Worm (Caenorhabditis elegans) whole organism, L2 larva: Measurements from ENCODE around the gene F57C7.4.

Experiments used
- C34F6.9 ChIP-seq: fragments of 150-350 bp; optimal IDR thresholded peaks from 2 replicates; lab custom pipeline; 2014; ENCODE audit warnings: missing biosample characterization, missing genetic modification characterization
- F13H6.1 ChIP-seq: sonication (generic microtip); optimal IDR thresholded peaks from 2 replicates; lab custom pipeline; 2016; ENCODE audit warnings: missing genetic modification characterization, missing compliant biosample characterization
- R02D3.7 ChIP-seq: fragments of 150-350 bp; optimal IDR thresholded peaks from 2 replicates; lab custom pipeline; 2014; ENCODE audit warnings: missing biosample characterization, missing genetic modification characterization
- Y55F3AM.14 ChIP-seq: fragments of 200-800 bp; sonication (Bioruptor generic); optimal IDR thresholded peaks from 2 replicates; lab custom pipeline; 2018; ENCODE audit warnings: mild to moderate bottlenecking, missing genetic modification characterization, missing compliant biosample characterization
- alr-1 ChIP-seq: fragments of 150-350 bp; optimal IDR thresholded peaks from 2 replicates; lab custom pipeline; 2014; ENCODE audit warnings: missing biosample characterization, missing genetic modification characterization
- aly-2 ChIP-seq: fragments of 150-350 bp; optimal IDR thresholded peaks from 2 replicates; lab custom pipeline; 2014; ENCODE audit warnings: missing biosample characterization, missing genetic modification characterization
- ama-1 ChIP-seq: fragments of 150-350 bp; optimal IDR thresholded peaks from 2 replicates; lab custom pipeline; 2018; ENCODE audit warnings: inconsistent platforms
- blmp-1 ChIP-seq: sonication (generic microtip); optimal IDR thresholded peaks from 2 replicates; lab custom pipeline; 2017; ENCODE audit warnings: missing genetic modification characterization, mild to moderate bottlenecking, missing compliant biosample characterization, antibody characterized with exemption, moderate library complexity; ENCODE audit not compliant: insufficient read depth
- ceh-82 ChIP-seq: fragments of 150-350 bp; optimal IDR thresholded peaks from 2 replicates; lab custom pipeline; 2014; ENCODE audit warnings: missing biosample characterization, missing genetic modification characterization
- crh-2 ChIP-seq: sonication (generic microtip); optimal IDR thresholded peaks from 2 replicates; lab custom pipeline; 2017; ENCODE audit warnings: missing biosample characterization, missing genetic modification characterization
- egl-27 ChIP-seq: sonication (generic microtip); optimal IDR thresholded peaks from 3 replicates; lab custom pipeline; 2017; ENCODE audit warnings: missing biosample characterization, missing genetic modification reagents, missing genetic modification characterization
- elt-1 ChIP-seq: fragments of 150-350 bp; optimal IDR thresholded peaks from 2 replicates; lab custom pipeline; 2014; ENCODE audit warnings: missing biosample characterization, missing genetic modification characterization
- fos-1 ChIP-seq: fragments of 150-350 bp; optimal IDR thresholded peaks from 2 replicates; lab custom pipeline; 2014; ENCODE audit warnings: missing biosample characterization, missing genetic modification characterization
- gmeb-1 ChIP-seq: fragments of 150-350 bp; optimal IDR thresholded peaks from 2 replicates; lab custom pipeline; 2014; ENCODE audit warnings: missing biosample characterization, missing genetic modification characterization
- lin-11 ChIP-seq: fragments of 150-350 bp; sonication (generic microtip); optimal IDR thresholded peaks from 2 replicates; lab custom pipeline; 2014; ENCODE audit warnings: missing biosample characterization, missing genetic modification characterization, inconsistent platforms, mixed read lengths
- lin-13 ChIP-seq: fragments of 150-350 bp; optimal IDR thresholded peaks from 2 replicates; lab custom pipeline; 2014; ENCODE audit warnings: missing biosample characterization, missing genetic modification reagents, missing genetic modification characterization
- lin-39 ChIP-seq: fragments of 150-350 bp; optimal IDR thresholded peaks from 2 replicates; lab custom pipeline; 2014; ENCODE audit warnings: missing biosample characterization, missing genetic modification reagents, missing genetic modification characterization
- lsy-2 ChIP-seq, 2 experiments: fragments of 150-350 bp in 1 of 2; sonication (generic microtip) in 1 of 2; optimal IDR thresholded peaks; 2 replicates each; lab custom pipeline; 2014 to 2017; ENCODE audit warnings: missing biosample characterization in 2 of 2, missing genetic modification characterization in 2 of 2
- mab-5 ChIP-seq: fragments of 150-350 bp; optimal IDR thresholded peaks from 2 replicates; lab custom pipeline; 2014; ENCODE audit warnings: missing biosample characterization, missing genetic modification characterization
- mdl-1 ChIP-seq, 2 experiments: fragments of 150-350 bp in 1 of 2; sonication (generic microtip) in 1 of 2; optimal IDR thresholded peaks; 2 replicates each; lab custom pipeline; 2017; ENCODE audit warnings: missing biosample characterization in 2 of 2, missing genetic modification characterization in 2 of 2
- nhr-11 ChIP-seq: fragments of 150-350 bp; optimal IDR thresholded peaks from 2 replicates; lab custom pipeline; 2014; ENCODE audit warnings: missing biosample characterization, missing genetic modification characterization
- nhr-12 ChIP-seq: fragments of 150-350 bp; optimal IDR thresholded peaks from 2 replicates; lab custom pipeline; 2014; ENCODE audit warnings: missing biosample characterization, missing genetic modification characterization
- nhr-129 ChIP-seq: fragments of 150-350 bp; optimal IDR thresholded peaks from 2 replicates; lab custom pipeline; 2014; ENCODE audit warnings: missing biosample characterization, missing genetic modification characterization
- nhr-21 ChIP-seq: fragments of 150-350 bp; optimal IDR thresholded peaks from 2 replicates; lab custom pipeline; 2014; ENCODE audit warnings: missing biosample characterization, missing genetic modification characterization
- nhr-23 ChIP-seq: fragments of 150-350 bp; optimal IDR thresholded peaks from 2 replicates; lab custom pipeline; 2014; ENCODE audit warnings: missing biosample characterization, missing genetic modification reagents, missing genetic modification characterization
- nhr-237 ChIP-seq: fragments of 150-350 bp; optimal IDR thresholded peaks from 2 replicates; lab custom pipeline; 2014; ENCODE audit warnings: missing biosample characterization, missing genetic modification characterization
- nhr-25 ChIP-seq: fragments of 150-350 bp; sonication (generic microtip); optimal IDR thresholded peaks from 3 replicates; lab custom pipeline; 2014; ENCODE audit warnings: missing biosample characterization, missing genetic modification characterization
- nhr-6 ChIP-seq: fragments of 150-350 bp; optimal IDR thresholded peaks from 2 replicates; lab custom pipeline; 2014; ENCODE audit warnings: missing biosample characterization, missing genetic modification characterization
- nhr-77 ChIP-seq: fragments of 150-350 bp; optimal IDR thresholded peaks from 2 replicates; lab custom pipeline; 2014; ENCODE audit warnings: missing biosample characterization, missing genetic modification characterization
- peb-1 ChIP-seq: fragments of 150-350 bp; optimal IDR thresholded peaks from 2 replicates; lab custom pipeline; 2014; ENCODE audit warnings: missing biosample characterization, missing genetic modification characterization
- sem-4 ChIP-seq: fragments of 150-350 bp; optimal IDR thresholded peaks from 2 replicates; lab custom pipeline; 2014; ENCODE audit warnings: missing biosample characterization, missing genetic modification reagents, missing genetic modification characterization
- skn-1 ChIP-seq: sonication (generic microtip); optimal IDR thresholded peaks from 2 replicates; lab custom pipeline; 2017; ENCODE audit warnings: missing biosample characterization, missing genetic modification characterization
- sma-3 ChIP-seq: sonication (generic microtip); optimal IDR thresholded peaks from 2 replicates; lab custom pipeline; 2016; ENCODE audit warnings: missing genetic modification reagents, missing genetic modification characterization, missing compliant biosample characterization
- sma-9 ChIP-seq, 2 experiments: fragments of 150-350 bp in 1 of 2; sonication (generic microtip) in 1 of 2; optimal IDR thresholded peaks; 2 replicates each; lab custom pipeline; 2014 to 2016; ENCODE audit warnings: missing genetic modification characterization in 2 of 2, mild to moderate bottlenecking in 1 of 2, missing biosample characterization in 1 of 2, missing compliant biosample characterization in 1 of 2, missing genetic modification reagents in 1 of 2, moderate library complexity in 1 of 2
- snpc-4 ChIP-seq: fragments of 150-350 bp; optimal IDR thresholded peaks from 2 replicates; lab custom pipeline; 2014; ENCODE audit warnings: missing biosample characterization, missing genetic modification characterization
- zag-1 ChIP-seq: fragments of 150-350 bp; optimal IDR thresholded peaks from 2 replicates; lab custom pipeline; 2014; ENCODE audit warnings: missing biosample characterization, missing genetic modification characterization
- ztf-1 ChIP-seq: fragments of 200-800 bp; sonication (Bioruptor generic); conservative IDR thresholded peaks from 2 replicates; pipeline ENCODE4 v1.3.6; 2022; ENCODE audit warnings: missing genetic modification characterization, missing compliant biosample characterization
- ztf-11 ChIP-seq: sonication (generic microtip); optimal IDR thresholded peaks from 2 replicates; lab custom pipeline; 2017; ENCODE audit warnings: missing biosample characterization, missing genetic modification characterization
- ztf-4 ChIP-seq: fragments of 150-350 bp; optimal IDR thresholded peaks from 2 replicates; lab custom pipeline; 2014; ENCODE audit warnings: missing biosample characterization, missing genetic modification characterization

The F57C7.4 gene

DNA sequence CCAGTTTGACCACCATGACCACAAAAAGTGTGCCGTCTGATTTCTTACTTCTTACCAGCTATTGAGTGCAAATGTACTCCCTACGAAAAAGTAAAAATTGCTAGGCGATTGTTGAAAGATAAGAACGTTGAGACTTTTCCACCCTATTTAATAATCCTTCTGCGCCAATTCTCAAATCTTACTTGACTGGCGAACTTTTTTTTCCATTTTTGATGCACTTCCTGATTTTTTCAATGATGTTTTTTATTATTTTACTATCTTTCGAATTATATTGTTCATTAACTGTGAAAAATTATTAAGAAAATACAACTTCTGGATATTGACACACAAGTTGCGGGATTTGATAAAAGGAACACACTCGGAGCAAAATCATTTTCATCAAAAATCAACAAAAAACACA lies 46.2 kb upstream of the F57C7.4 start, which contains the start of gene daf-12:
Gene daf-12, plus strand, starts transcription at position 301 of the 400 bp plus-strand sequence.
- TF ChIP-seq fos-1 (no peak), lin-13 (GFP tag; lab: Kevin White, UChicago) (no peak), skn-1 (tag; lab: Kevin White, UChicago) (no peak), Y55F3AM.14 (GFP tag; lab: Kevin White, UChicago) (no peak), nhr-6 (tag; lab: Kevin White, UChicago) (no peak), nhr-237 (no peak), lin-39 (tag; lab: Kevin White, UChicago) (no peak), nhr-25 (tag; lab: Kevin White, UChicago) (no peak), sma-9 (GFP tag; optimal IDR thresholded peaks at IDR 0.05; lab: Kevin White, UChicago) (no peak), sma-9 (tag; optimal IDR thresholded peaks at IDR 0.05; lab: Kevin White, UChicago) (no peak)

DNA sequence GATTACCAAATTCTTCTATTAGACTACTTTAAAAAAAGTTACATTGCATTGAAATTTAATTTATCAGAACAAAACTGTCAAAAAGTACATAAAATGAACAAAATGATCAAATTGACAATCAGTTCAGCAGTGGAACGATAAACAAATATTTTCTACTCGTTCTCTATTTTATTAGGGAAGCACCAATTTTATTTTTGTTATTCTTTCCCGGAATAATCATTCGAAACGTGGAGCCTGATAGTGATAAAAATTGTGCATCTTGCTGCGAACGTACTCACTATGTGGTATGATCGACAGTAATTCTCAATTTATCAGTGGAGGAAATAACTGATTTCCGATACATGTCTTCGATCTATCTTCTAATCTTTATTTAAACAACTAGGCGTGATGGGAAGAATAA lies 42.5 kb upstream of the F57C7.4 start:
- TF ChIP-seq fos-1 (peak; percentile 8), ama-1 (lab: Kevin White, UChicago) (no peak)

DNA sequence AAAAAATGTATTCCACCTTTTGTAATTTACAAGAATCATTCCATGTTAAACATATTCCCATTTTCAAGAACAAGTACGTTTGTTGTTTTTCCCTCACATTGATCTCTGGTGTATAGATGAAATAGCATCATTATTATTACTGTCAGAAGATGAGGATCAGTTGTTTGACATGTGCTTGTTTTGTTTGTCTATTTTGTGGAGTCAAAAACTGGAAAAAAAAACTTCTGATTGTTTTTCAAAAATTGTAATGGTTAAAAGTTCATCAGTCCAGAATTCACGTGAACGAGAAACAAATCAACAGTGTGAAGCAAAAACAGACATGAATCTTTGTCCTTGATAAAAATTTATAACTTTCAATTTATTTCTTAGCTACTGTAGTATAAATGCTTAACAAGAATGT lies 41.6 kb upstream of the F57C7.4 start:
- no peak for TF ChIP-seq zag-1 (tag; lab: Kevin White, UChicago)
- TF ChIP-seq lsy-2 (tag; optimal IDR thresholded peaks at IDR 0.05; lab: Kevin White, UChicago), result no peak
- TF ChIP-seq sma-3, result no peak
- no peak for TF ChIP-seq nhr-25 (tag; lab: Kevin White, UChicago)
- no peak for TF ChIP-seq mdl-1 (tag; optimal IDR thresholded peaks at IDR 0.05; lab: Kevin White, UChicago)
- no peak for TF ChIP-seq alr-1 (tag; lab: Kevin White, UChicago)
- TF ChIP-seq ztf-11 (tag; lab: Kevin White, UChicago), result no peak
- no peak for TF ChIP-seq skn-1 (tag; lab: Kevin White, UChicago)
- no peak for TF ChIP-seq ceh-82 (tag; lab: Kevin White, UChicago)
- no peak for TF ChIP-seq F13H6.1 (tag; lab: Kevin White, UChicago)
- TF ChIP-seq nhr-21 (tag; lab: Kevin White, UChicago), result no peak
- no peak for TF ChIP-seq ztf-1 (GFP tag; lab: Robert Waterston, UW)
- no peak for TF ChIP-seq nhr-237

DNA sequence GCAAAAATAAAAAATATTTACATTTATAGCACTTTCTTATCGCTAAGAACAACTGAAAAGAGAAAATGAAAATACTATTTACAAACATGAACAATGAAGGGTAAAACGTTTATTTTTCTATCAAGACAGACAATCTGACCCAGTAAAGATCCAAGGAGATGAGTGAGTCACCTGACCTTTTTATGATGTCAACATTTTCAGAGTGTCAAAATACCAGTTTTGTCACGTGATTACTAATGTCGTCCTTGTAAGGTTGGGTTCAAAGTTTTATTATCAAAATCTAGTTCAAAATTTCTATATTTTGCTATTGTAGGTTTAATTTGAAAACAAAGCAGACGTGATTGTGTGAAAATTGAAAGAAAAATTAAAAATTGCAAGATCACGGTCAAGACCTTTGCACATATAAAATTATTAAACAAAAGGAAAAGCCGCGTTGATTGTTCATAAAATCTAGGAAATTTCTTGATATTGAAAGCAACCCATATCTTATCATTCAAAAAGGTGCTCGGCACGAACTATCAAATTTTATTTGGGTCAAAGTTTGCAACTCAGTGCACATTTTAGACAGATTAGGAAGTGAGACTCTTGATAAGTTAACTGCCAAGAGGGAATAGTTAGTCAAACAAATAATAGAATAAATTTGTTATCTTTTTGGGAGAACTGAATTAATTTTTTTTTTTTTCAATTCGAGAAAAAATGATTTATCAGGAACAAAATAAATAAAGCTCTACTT lies 40.9 kb upstream of the F57C7.4 start:
- TF ChIP-seq nhr-77 (tag; lab: Kevin White, UChicago), result no peak
- TF ChIP-seq nhr-12 (tag; lab: Kevin White, UChicago), result no peak
- TF ChIP-seq F13H6.1 (tag; lab: Kevin White, UChicago), result no peak
- TF ChIP-seq lsy-2 (tag; optimal IDR thresholded peaks at IDR 0.05; lab: Kevin White, UChicago), result no peak
- TF ChIP-seq gmeb-1 (tag; lab: Kevin White, UChicago), result peak; percentile 22
- peak; percentile 21 for TF ChIP-seq nhr-21 (tag; lab: Kevin White, UChicago)
- peak; percentile 58 for TF ChIP-seq sma-9 (GFP tag; optimal IDR thresholded peaks at IDR 0.05; lab: Kevin White, UChicago)
- no peak for TF ChIP-seq sma-9 (tag; optimal IDR thresholded peaks at IDR 0.05; lab: Kevin White, UChicago)
- no peak for TF ChIP-seq mdl-1 (tag; optimal IDR thresholded peaks at IDR 0.05; lab: Kevin White, UChicago)
- TF ChIP-seq fos-1, result peak; percentile 69
- no peak for TF ChIP-seq nhr-237
- peak; percentile 47 for TF ChIP-seq crh-2 (tag; lab: Kevin White, UChicago)
- TF ChIP-seq snpc-4 (tag; lab: Kevin White, UChicago), result no peak
- no peak for TF ChIP-seq elt-1 (tag; lab: Kevin White, UChicago)
- TF ChIP-seq mab-5, result no peak
- no peak for TF ChIP-seq R02D3.7
- peak; percentile 84 for TF ChIP-seq nhr-25 (tag; lab: Kevin White, UChicago)
- TF ChIP-seq sem-4 (tag; lab: Kevin White, UChicago), result no peak
- TF ChIP-seq sma-3, result peak; percentile 76
- no peak for TF ChIP-seq blmp-1 (tag; lab: Kevin White, UChicago)
- no peak for TF ChIP-seq peb-1
- no peak for TF ChIP-seq lin-11 (tag; lab: Kevin White, UChicago)
- no peak for TF ChIP-seq nhr-11

DNA sequence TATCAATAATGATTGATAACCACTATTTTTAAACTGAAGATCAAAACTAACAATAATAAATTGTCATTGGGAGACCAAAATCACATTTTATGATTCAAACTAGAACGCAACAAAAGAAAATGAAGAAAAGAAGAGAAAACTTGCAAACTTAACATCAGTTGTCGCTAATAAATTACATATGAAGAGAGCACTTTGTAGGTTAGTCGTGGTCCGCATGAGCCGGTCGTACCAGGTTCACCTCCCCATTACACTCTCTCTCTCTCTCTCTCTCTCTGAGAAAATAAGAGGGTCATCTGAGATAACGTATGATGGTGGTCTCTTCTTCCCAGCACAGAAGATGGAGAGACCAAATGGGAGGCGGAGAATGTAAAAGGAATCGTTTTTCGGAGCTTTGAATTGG lies 39.8 kb upstream of the F57C7.4 start:
- TF ChIP-seq lsy-2 (tag; optimal IDR thresholded peaks at IDR 0.05; lab: Kevin White, UChicago), result peak in 1 of 2 experiments; percentile 20
- TF ChIP-seq lin-11 (tag; lab: Kevin White, UChicago), result no peak
- TF ChIP-seq crh-2 (tag; lab: Kevin White, UChicago), result no peak
- no peak for TF ChIP-seq lin-39 (tag; lab: Kevin White, UChicago)
- TF ChIP-seq Y55F3AM.14 (GFP tag; lab: Kevin White, UChicago), result no peak
- TF ChIP-seq gmeb-1 (tag; lab: Kevin White, UChicago), result no peak
- no peak for TF ChIP-seq fos-1
- no peak for TF ChIP-seq peb-1
- peak; percentile 21 for TF ChIP-seq nhr-129 (tag; lab: Kevin White, UChicago)
- TF ChIP-seq ama-1 (lab: Kevin White, UChicago), result no peak
- no peak for TF ChIP-seq ceh-82 (tag; lab: Kevin White, UChicago)
- no peak for TF ChIP-seq nhr-6 (tag; lab: Kevin White, UChicago)
- no peak for TF ChIP-seq nhr-23 (tag; lab: Kevin White, UChicago)
- no peak for TF ChIP-seq alr-1 (tag; lab: Kevin White, UChicago)
- no peak for TF ChIP-seq ztf-11 (tag; lab: Kevin White, UChicago)
- no peak for TF ChIP-seq C34F6.9 (tag; lab: Kevin White, UChicago)
- no peak for TF ChIP-seq skn-1 (tag; lab: Kevin White, UChicago)
- TF ChIP-seq nhr-25 (tag; lab: Kevin White, UChicago), result peak; percentile 5
- no peak for TF ChIP-seq aly-2
- no peak for TF ChIP-seq snpc-4 (tag; lab: Kevin White, UChicago)
- TF ChIP-seq ztf-4 (tag; lab: Kevin White, UChicago), result no peak
- no peak for TF ChIP-seq ztf-1 (GFP tag; lab: Robert Waterston, UW)
- TF ChIP-seq elt-1 (tag; lab: Kevin White, UChicago), result no peak
- TF ChIP-seq mdl-1 (tag; optimal IDR thresholded peaks at IDR 0.05; lab: Kevin White, UChicago), result no peak
- peak; percentile 3 for TF ChIP-seq F13H6.1 (tag; lab: Kevin White, UChicago)
- TF ChIP-seq R02D3.7, result no peak
- TF ChIP-seq egl-27, result no peak
